Worm (Caenorhabditis elegans) whole organism, L4/young adult: ENCODE results near the gene ubc-24.

Experiments used
- W03F9.2 ChIP-seq: fragments of 150-350 bp; optimal IDR thresholded peaks from 2 replicates; lab custom pipeline; 2014; ENCODE audit warnings: missing biosample characterization, missing genetic modification characterization
- dao-5 ChIP-seq: sonication (generic microtip); optimal IDR thresholded peaks from 2 replicates; lab custom pipeline; 2016; ENCODE audit warnings: missing genotype, missing genetic modification characterization, moderate library complexity, missing compliant biosample characterization
- him-1 ChIP-seq: sonication (generic microtip); optimal IDR thresholded peaks from 2 replicates; lab custom pipeline; 2016; ENCODE audit warnings: missing genotype, missing genetic modification reagents, missing genetic modification characterization, missing compliant biosample characterization

ce11 chrII:8412935-8413334 is 7.5 kb downstream of the ubc-24 start:
- TF ChIP-seq him-1 (tag; lab: Kevin White, UChicago) (no peak), W03F9.2 (tag; lab: Kevin White, UChicago) (no peak), dao-5 (tag; lab: Kevin White, UChicago) (no peak)
